Fruit fly (Drosophila melanogaster): ENCODE results near the gene MTA1-like.

The MTA1-like gene

DNA sequence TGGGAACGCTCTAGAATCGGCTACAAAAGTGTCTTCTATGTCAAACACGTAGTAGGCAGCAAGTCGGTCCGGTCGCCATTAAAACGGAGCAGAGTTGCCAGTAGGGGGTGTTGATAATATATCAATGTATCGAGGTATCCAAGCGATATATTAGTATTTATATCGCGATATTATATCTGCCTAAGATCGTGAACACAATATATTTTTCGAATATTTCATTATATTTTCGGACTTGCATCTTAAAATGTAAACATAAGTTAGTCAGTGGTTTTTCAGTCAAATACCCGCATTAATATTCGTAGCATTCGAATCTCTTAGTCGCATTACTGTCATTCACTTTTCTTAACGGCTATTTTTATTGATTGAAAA, 11.3 kb upstream of the MTA1-like start, which contains the start of gene CG2182 (continued):
- no peak for TF ChIP-seq Sox102F (GFP tag; optimal IDR thresholded peaks at IDR 0.05)
- TF ChIP-seq slou (GFP tag; optimal IDR thresholded peaks at IDR 0.05), result no peak
- TF ChIP-seq CG16863 (GFP tag; optimal IDR thresholded peaks at IDR 0.05), result no peak
- no peak; the same call in 3 of the 4 replicates for TF ChIP-seq Dll (GFP tag; IDR thresholded peaks at IDR 0.05; ENCODE audit: partially characterized antibody)
- TF ChIP-seq Dip3 (GFP tag; optimal IDR thresholded peaks at IDR 0.05), result no peak
- TF ChIP-seq fd102C (GFP tag; optimal IDR thresholded peaks at IDR 0.05), result no peak
- TF ChIP-seq Nf-YA (GFP tag; IDR thresholded peaks at IDR 0.05), result no peak
- TF ChIP-seq CG11723 (GFP tag; optimal IDR thresholded peaks at IDR 0.05), result no peak
- TF ChIP-seq CG6175 (GFP tag; IDR thresholded peaks at IDR 0.05), result no peak
- TF ChIP-seq BEAF-32 (GFP tag; optimal IDR thresholded peaks at IDR 0.05), result no peak
- TF ChIP-seq CG2712 (tag; optimal IDR thresholded peaks at IDR 0.05), result no peak
- no peak for TF ChIP-seq CG31224 (GFP tag; IDR thresholded peaks at IDR 0.05)
- TF ChIP-seq CG9437 (GFP tag; optimal IDR thresholded peaks at IDR 0.05), result no peak
- no peak for TF ChIP-seq otp (GFP tag; IDR thresholded peaks at IDR 0.05)
- TF ChIP-seq CTCF (GFP tag; optimal IDR thresholded peaks at IDR 0.05), result no peak
- peak; percentile 33 for TF ChIP-seq trem (tag; optimal IDR thresholded peaks at IDR 0.05)
- peak; percentile 18 for TF ChIP-seq CG18599 (GFP tag; optimal IDR thresholded peaks at IDR 0.05)
- TF ChIP-seq CG18619 (GFP tag; optimal IDR thresholded peaks at IDR 0.05), result no peak
- TF ChIP-seq Dref (GFP tag; IDR thresholded peaks at IDR 0.05), result peak; percentile 56
- TF ChIP-seq disco-r (GFP tag; optimal IDR thresholded peaks at IDR 0.05), result no peak
- no peak for TF ChIP-seq sr (GFP tag; IDR thresholded peaks at IDR 0.05)
- TF ChIP-seq vnd (GFP tag; IDR thresholded peaks at IDR 0.05; ENCODE audit: partially characterized antibody), result peak; percentile 42
- peak; percentile 7 for TF ChIP-seq nerfin-2 (GFP tag; IDR thresholded peaks at IDR 0.05; ENCODE audit: partially characterized antibody)
- TF ChIP-seq unc-4 (GFP tag; IDR thresholded peaks at IDR 0.05; ENCODE audit: partially characterized antibody), result peak; percentile 9
- TF ChIP-seq peb (GFP tag; IDR thresholded peaks at IDR 0.05), result no peak
- TF ChIP-seq usp (GFP tag; optimal IDR thresholded peaks at IDR 0.05), result no peak
- TF ChIP-seq MESR4 (GFP tag; optimal IDR thresholded peaks at IDR 0.05), result no peak
- TF ChIP-seq cg (GFP tag; optimal IDR thresholded peaks at IDR 0.05), result no peak
- TF ChIP-seq aop (GFP tag; IDR thresholded peaks at IDR 0.05), result no peak
- no peak for TF ChIP-seq CG5245 (GFP tag; optimal IDR thresholded peaks at IDR 0.05)
- no peak for TF ChIP-seq dmrt99B (tag; optimal IDR thresholded peaks at IDR 0.05)
- no peak for TF ChIP-seq CG6272 (GFP tag; IDR thresholded peaks at IDR 0.05)
- peak; percentile 10 for TF ChIP-seq Med (GFP tag)
- no peak for TF ChIP-seq CG12769 (tag; optimal IDR thresholded peaks at IDR 0.05)
- no peak; the same call in none of the 3 replicates for TF ChIP-seq Doc3 (GFP tag; IDR thresholded peaks at IDR 0.05; ENCODE audit: partially characterized antibody)
- TF ChIP-seq CG6689 (GFP tag; IDR thresholded peaks at IDR 0.05), result 0 out of 2 replicates have a peak, but pooled peaks have one; percentile 5
- no peak for TF ChIP-seq ase (GFP tag; IDR thresholded peaks at IDR 0.05)
- TF ChIP-seq Bgb (GFP tag; IDR thresholded peaks at IDR 0.05; ENCODE audit: partially characterized antibody), result peak; percentile 77
- no peak for TF ChIP-seq CG10959 (GFP tag; IDR thresholded peaks at IDR 0.05)
- TF ChIP-seq CG7963 (GFP tag; IDR thresholded peaks at IDR 0.05; ENCODE audit: partially characterized antibody), result peak; percentile 65; the same call in 2 of the 3 replicates
- no peak for TF ChIP-seq gcm (GFP tag; optimal IDR thresholded peaks at IDR 0.05)
- no peak for TF ChIP-seq prd (optimal IDR thresholded peaks at IDR 0.05)
- no peak for TF ChIP-seq prd (GFP tag; IDR thresholded peaks at IDR 0.05)
- TF ChIP-seq shn (GFP tag; optimal IDR thresholded peaks at IDR 0.05), result no peak
- no peak for TF ChIP-seq CG10565 (GFP tag; optimal IDR thresholded peaks at IDR 0.05)
- no peak for TF ChIP-seq NC2α (GFP tag; optimal IDR thresholded peaks at IDR 0.05)
- peak; percentile 3 for TF ChIP-seq Hsf (GFP tag; optimal IDR thresholded peaks at IDR 0.05)
- no peak for TF ChIP-seq Sin3A (optimal IDR thresholded peaks at IDR 0.05)
- TF ChIP-seq Awh (GFP tag; IDR thresholded peaks at IDR 0.05), result no peak
- TF ChIP-seq CG1647 (GFP tag; optimal IDR thresholded peaks at IDR 0.05), result no peak
- no peak for TF ChIP-seq CG6254 (GFP tag; optimal IDR thresholded peaks at IDR 0.05)
- peak; percentile 28 for TF ChIP-seq Myb (GFP tag; optimal IDR thresholded peaks at IDR 0.05)
- no peak for TF ChIP-seq C15 (GFP tag; IDR thresholded peaks at IDR 0.05)
